Fruit fly (Drosophila melanogaster): Measurements from ENCODE around the gene Ir76a.

Gene Ir76a

dm6 chr3L:19834143-19834794 is 35.2 kb downstream of the Ir76a start, which contains the start of the genes trc and CG32221 (continued):
- TF ChIP-seq NFAT (GFP tag; IDR thresholded peaks at IDR 0.05) (peak; percentile 78), Hand (GFP tag; optimal IDR thresholded peaks at IDR 0.05) (no peak), CG33213 (GFP tag; optimal IDR thresholded peaks at IDR 0.05) (no peak), CG15073 (GFP tag; optimal IDR thresholded peaks at IDR 0.05) (no peak), CG17328 (GFP tag; IDR thresholded peaks at IDR 0.05) (peak; percentile 45; the same call in 1 of the 2 replicates), CG12659 (GFP tag; optimal IDR thresholded peaks at IDR 0.05) (peak; percentile 91), CG31365 (tag; optimal IDR thresholded peaks at IDR 0.05) (no peak), CG32767 (GFP tag; IDR thresholded peaks at IDR 0.05) (no peak), CG10366 (GFP tag; IDR thresholded peaks at IDR 0.05) (peak; percentile 13; the same call in 1 of the 2 replicates), CG34376 (GFP tag; optimal IDR thresholded peaks at IDR 0.05) (peak; percentile 53), CG3838 (GFP tag; optimal IDR thresholded peaks at IDR 0.05) (no peak), CG11085 (GFP tag; IDR thresholded peaks at IDR 0.05) (peak; percentile 31; the same call in 1 of the 2 replicates), Dip2 (GFP tag; IDR thresholded peaks at IDR 0.05) (no peak), HmgD (GFP tag; optimal IDR thresholded peaks at IDR 0.05) (no peak), Trl (optimal IDR thresholded peaks at IDR 0.05) (no peak), Trl (GFP tag; optimal IDR thresholded peaks at IDR 0.05) (no peak), phol (tag; optimal IDR thresholded peaks at IDR 0.05) (peak; percentile 50), Mrtf (GFP tag; IDR thresholded peaks at IDR 0.05) (no peak), CG9727 (GFP tag; optimal IDR thresholded peaks at IDR 0.05) (peak; percentile 38), CG11247 (GFP tag; IDR thresholded peaks at IDR 0.05) (peak; percentile 61), CG14050 (GFP tag; IDR thresholded peaks at IDR 0.05) (no peak), gt (GFP tag; IDR thresholded peaks at IDR 0.05) (0 out of 2 replicates have a peak, but pooled peaks have one; percentile 29), Fer3 (tag; optimal IDR thresholded peaks at IDR 0.05) (no peak), CG14441 (GFP tag; IDR thresholded peaks at IDR 0.05) (0 out of 2 replicates have a peak, but pooled peaks have one; percentile 7), aop (GFP tag; IDR thresholded peaks at IDR 0.05) (no peak), stwl (tag; optimal IDR thresholded peaks at IDR 0.05) (peak; percentile 53), CG4820 (GFP tag; optimal IDR thresholded peaks at IDR 0.05) (no peak), trh (GFP tag; optimal IDR thresholded peaks at IDR 0.05) (peak; percentile 9), CG17359 (tag; optimal IDR thresholded peaks at IDR 0.05) (peak; percentile 33), dmrt99B (tag; optimal IDR thresholded peaks at IDR 0.05) (no peak), CG7271 (tag; optimal IDR thresholded peaks at IDR 0.05) (no peak), crc (GFP tag; optimal IDR thresholded peaks at IDR 0.05) (no peak), fd102C (GFP tag; optimal IDR thresholded peaks at IDR 0.05) (no peak), CG4707 (GFP tag; optimal IDR thresholded peaks at IDR 0.05) (no peak), CG2889 (GFP tag; IDR thresholded peaks at IDR 0.05) (no peak), CG1602 (GFP tag; optimal IDR thresholded peaks at IDR 0.05) (peak; percentile 17), ash1 (GFP tag; optimal IDR thresholded peaks at IDR 0.05) (no peak), Taf1 (GFP tag; IDR thresholded peaks at IDR 0.05) (no peak), tup (GFP tag; optimal IDR thresholded peaks at IDR 0.05) (no peak), Mes4 (GFP tag; optimal IDR thresholded peaks at IDR 0.05) (no peak), pnt (GFP tag; optimal IDR thresholded peaks at IDR 0.05) (no peak), Eip74EF (GFP tag; optimal IDR thresholded peaks at IDR 0.05) (no peak), Mad (GFP tag; optimal IDR thresholded peaks at IDR 0.05) (no peak), HLH3B (GFP tag; IDR thresholded peaks at IDR 0.05) (peak; percentile 42; the same call in 1 of the 2 replicates), Nf-YC (tag; optimal IDR thresholded peaks at IDR 0.05) (no peak), sisA (GFP tag; IDR thresholded peaks at IDR 0.05) (peak; percentile 19; the same call in 1 of the 2 replicates), dimm (GFP tag; IDR thresholded peaks at IDR 0.05) (no peak), CG5245 (GFP tag; optimal IDR thresholded peaks at IDR 0.05) (peak; percentile 31), p53 (GFP tag; optimal IDR thresholded peaks at IDR 0.05) (peak; percentile 7), CG9215 (GFP tag; IDR thresholded peaks at IDR 0.05) (no peak), HmgZ (tag; optimal IDR thresholded peaks at IDR 0.05) (peak; percentile 43)
